Fruit fly (Drosophila melanogaster) whole organism, embryonic: ENCODE data around the gene lok.

Experiments
- Atf3 ChIP-seq: fragments of 200-800 bp; sonication (Bioruptor generic); optimal IDR thresholded peaks from 3 replicates; lab custom pipeline; 2016; ENCODE audit warnings: missing biosample characterization, missing genetic modification characterization
- Atf6 ChIP-seq: fragments of 200-800 bp; sonication (Bioruptor generic); IDR thresholded peaks from 2 replicates; pipeline ENCODE4 v1.3.6; 2022; ENCODE audit warnings: missing biosample characterization, missing genetic modification characterization
- CG10321 ChIP-seq: fragments of 200-800 bp; sonication (Bioruptor generic); IDR thresholded peaks from 2 replicates; pipeline ENCODE4 v1.3.6; 2022; ENCODE audit warnings: missing biosample characterization, missing genetic modification characterization
- CG10654 ChIP-seq: fragments of 200-800 bp; sonication (Bioruptor generic); optimal IDR thresholded peaks from 2 replicates; lab custom pipeline; 2016; ENCODE audit warnings: missing biosample characterization, missing genetic modification characterization
- CG11695 ChIP-seq: fragments of 200-800 bp; sonication (Bioruptor generic); IDR thresholded peaks from 3 replicates; pipeline ENCODE4 v1.3.6; 2022; ENCODE audit warnings: missing biosample characterization, missing genetic modification characterization
- CG13775 ChIP-seq: fragments of 200-800 bp; sonication (Bioruptor generic); optimal IDR thresholded peaks from 3 replicates; lab custom pipeline; 2017; ENCODE audit warnings: missing biosample characterization, mild to moderate bottlenecking, missing genetic modification characterization
- CG14860 ChIP-seq: fragments of 200-800 bp; sonication (Bioruptor generic); IDR thresholded peaks from 3 replicates; pipeline ENCODE4 v1.3.6; 2022; ENCODE audit warnings: missing biosample characterization, missing genetic modification characterization; ENCODE audit not compliant: partially characterized antibody
- CG17912 ChIP-seq: fragments of 200-800 bp; sonication (Bioruptor generic); optimal IDR thresholded peaks from 2 replicates; lab custom pipeline; 2018; ENCODE audit warnings: missing biosample characterization, mild to moderate bottlenecking, missing genetic modification characterization
- CG2202 ChIP-seq: fragments of 200-800 bp; sonication (Bioruptor generic); optimal IDR thresholded peaks from 2 replicates; lab custom pipeline; 2018; ENCODE audit warnings: missing biosample characterization, mild to moderate bottlenecking, missing genetic modification characterization
- CG32532 ChIP-seq: fragments of 200-800 bp; sonication (Bioruptor generic); IDR thresholded peaks from 2 replicates; pipeline ENCODE4 v1.3.6; 2022; ENCODE audit warnings: missing biosample characterization, missing genetic modification characterization
- CG3281 ChIP-seq: fragments of 200-800 bp; sonication (Bioruptor generic); optimal IDR thresholded peaks from 3 replicates; lab custom pipeline; 2017; ENCODE audit warnings: missing biosample characterization, mild to moderate bottlenecking, missing genetic modification characterization
- CG43689 ChIP-seq: fragments of 200-800 bp; sonication (Bioruptor generic); IDR thresholded peaks from 2 replicates; pipeline ENCODE4 v1.3.6; 2022; ENCODE audit warnings: missing biosample characterization, missing genetic modification characterization
- CG6813 ChIP-seq: fragments of 200-800 bp; sonication (Bioruptor generic); optimal IDR thresholded peaks from 2 replicates; lab custom pipeline; 2017; ENCODE audit warnings: missing biosample characterization, missing genetic modification characterization, mild to moderate bottlenecking, moderate library complexity, missing genetic modification reagents
- CG7963 ChIP-seq: fragments of 200-800 bp; sonication (Bioruptor generic); IDR thresholded peaks from 3 replicates; pipeline ENCODE4 v1.3.6; 2022; ENCODE audit warnings: missing biosample characterization, missing genetic modification characterization; ENCODE audit not compliant: partially characterized antibody
- CG8388 ChIP-seq: fragments of 200-800 bp; sonication (Bioruptor generic); optimal IDR thresholded peaks from 2 replicates; lab custom pipeline; 2019; ENCODE audit warnings: missing biosample characterization, mild to moderate bottlenecking, missing genetic modification characterization, moderate library complexity
- Dp ChIP-seq: fragments of 200-800 bp; sonication (Bioruptor generic); optimal IDR thresholded peaks from 2 replicates; lab custom pipeline; 2018; ENCODE audit warnings: missing biosample characterization, mild to moderate bottlenecking, missing genetic modification characterization, moderate library complexity
- E2f2 ChIP-seq: fragments of 200-800 bp; sonication (Bioruptor generic); IDR thresholded peaks from 2 replicates; pipeline ENCODE4 v1.3.6; 2022; ENCODE audit warnings: missing biosample characterization, missing genetic modification characterization
- Ets97D ChIP-seq: fragments of 200-800 bp; sonication (Bioruptor generic); optimal IDR thresholded peaks from 3 replicates; lab custom pipeline; 2016; ENCODE audit warnings: missing biosample characterization, missing genetic modification characterization
- HLHmδ ChIP-seq: fragments of 200-800 bp; sonication (Bioruptor generic); optimal IDR thresholded peaks from 2 replicates; lab custom pipeline; 2018; ENCODE audit warnings: missing biosample characterization, mild to moderate bottlenecking, missing genetic modification characterization, moderate library complexity
- HmgZ ChIP-seq: fragments of 200-800 bp; sonication (Bioruptor generic); optimal IDR thresholded peaks from 2 replicates; lab custom pipeline; 2018; ENCODE audit warnings: missing biosample characterization, mild to moderate bottlenecking, missing genetic modification characterization
- Lhr ChIP-seq: fragments of 200-800 bp; sonication (Bioruptor generic); optimal IDR thresholded peaks from 3 replicates; lab custom pipeline; 2017; ENCODE audit warnings: mild to moderate bottlenecking, missing biosample characterization, missing genetic modification reagents, missing genetic modification characterization
- Lpt ChIP-seq: fragments of >200 bp; optimal IDR thresholded peaks from 2 replicates; lab custom pipeline; 2018; ENCODE audit warnings: missing biosample characterization, missing genetic modification characterization
- Myb ChIP-seq: fragments of 200-800 bp; sonication (Bioruptor generic); optimal IDR thresholded peaks from 2 replicates; lab custom pipeline; 2016; ENCODE audit warnings: missing biosample characterization, missing genetic modification characterization
- NC2α ChIP-seq: fragments of 200-800 bp; sonication (Bioruptor generic); optimal IDR thresholded peaks from 2 replicates; lab custom pipeline; 2016; ENCODE audit warnings: missing biosample characterization, missing genetic modification characterization
- NFAT ChIP-seq: fragments of 200-800 bp; sonication (Bioruptor generic); IDR thresholded peaks from 2 replicates; pipeline ENCODE4 v1.3.6; 2022; ENCODE audit warnings: missing biosample characterization, missing genetic modification characterization
- Poxn ChIP-seq: fragments of 200-800 bp; sonication (Bioruptor generic); IDR thresholded peaks from 2 replicates; pipeline ENCODE4 v1.3.6; 2022; ENCODE audit warnings: missing biosample characterization, missing genetic modification characterization
- Ptx1 ChIP-seq: fragments of 200-800 bp; sonication (Bioruptor generic); IDR thresholded peaks from 2 replicates; pipeline ENCODE4 v1.3.6; 2022; ENCODE audit warnings: missing biosample characterization, missing genetic modification characterization
- Stat92E ChIP-seq, 3 experiments: fragments of >200 bp in 2 of 3; fragments of 200-800 bp in 1 of 3; sonication (Bioruptor generic) in 1 of 3; optimal IDR thresholded peaks; 2 replicates each; lab custom pipeline; 2017 to 2019; ENCODE audit warnings: missing biosample characterization in 3 of 3, missing genetic modification characterization in 3 of 3, mild to moderate bottlenecking in 1 of 3, moderate library complexity in 1 of 3
- TFAM ChIP-seq: fragments of 200-800 bp; sonication (Bioruptor generic); optimal IDR thresholded peaks from 2 replicates; lab custom pipeline; 2017; ENCODE audit warnings: missing biosample characterization, missing genetic modification characterization, inconsistent platforms
- YL-1 ChIP-seq: fragments of 200-800 bp; sonication (Bioruptor generic); optimal IDR thresholded peaks from 3 replicates; lab custom pipeline; 2017; ENCODE audit warnings: missing biosample characterization, mild to moderate bottlenecking, missing genetic modification characterization
- crc ChIP-seq: fragments of 200-800 bp; sonication (Bioruptor generic); optimal IDR thresholded peaks from 2 replicates; lab custom pipeline; 2016; ENCODE audit warnings: missing biosample characterization, missing genetic modification characterization
- gfzf ChIP-seq: fragments of 200-800 bp; sonication (Bioruptor generic); optimal IDR thresholded peaks from 2 replicates; lab custom pipeline; 2016; ENCODE audit warnings: missing biosample characterization, mild to moderate bottlenecking, missing genetic modification characterization, moderate library complexity
- hb ChIP-seq: fragments of 200-800 bp; sonication (Bioruptor generic); IDR thresholded peaks from 3 replicates; pipeline ENCODE4 v1.3.6; 2022; ENCODE audit warnings: missing biosample characterization, missing genetic modification characterization; ENCODE audit not compliant: partially characterized antibody
- jigr1 ChIP-seq: fragments of 200-800 bp; sonication (Bioruptor generic); IDR thresholded peaks from 3 replicates; pipeline ENCODE4 v1.3.6; 2022; ENCODE audit warnings: missing biosample characterization, missing genetic modification characterization
- nau ChIP-seq: fragments of 200-800 bp; sonication (Bioruptor generic); optimal IDR thresholded peaks from 3 replicates; lab custom pipeline; 2017; ENCODE audit warnings: missing biosample characterization, mild to moderate bottlenecking, missing genetic modification characterization, missing genetic modification reagents
- nerfin-1 ChIP-seq: fragments of 200-800 bp; sonication (Bioruptor generic); optimal IDR thresholded peaks from 3 replicates; lab custom pipeline; 2019; ENCODE audit warnings: missing biosample characterization, mild to moderate bottlenecking, missing genetic modification characterization, moderate library complexity
- nmo ChIP-seq: fragments of 200-800 bp; sonication (Bioruptor generic); optimal IDR thresholded peaks from 2 replicates; lab custom pipeline; 2018; ENCODE audit warnings: missing biosample characterization, mild to moderate bottlenecking, missing genetic modification characterization, moderate library complexity
- onecut ChIP-seq: fragments of 200-800 bp; sonication (Bioruptor generic); IDR thresholded peaks from 2 replicates; pipeline ENCODE4 v1.3.6; 2022; ENCODE audit warnings: missing biosample characterization, missing genetic modification characterization
- p53 ChIP-seq: fragments of 200-800 bp; sonication (Bioruptor generic); optimal IDR thresholded peaks from 2 replicates; lab custom pipeline; 2016; ENCODE audit warnings: missing biosample characterization, missing genetic modification characterization
- pita ChIP-seq: fragments of 200-800 bp; sonication (Bioruptor generic); optimal IDR thresholded peaks from 2 replicates; lab custom pipeline; 2017; ENCODE audit warnings: missing biosample characterization, mild to moderate bottlenecking, missing genetic modification characterization
- pros ChIP-seq: fragments of 200-800 bp; sonication (Bioruptor generic); optimal IDR thresholded peaks from 3 replicates; lab custom pipeline; 2019; ENCODE audit warnings: missing biosample characterization, mild to moderate bottlenecking, missing genetic modification characterization, moderate library complexity
- pum ChIP-seq: fragments of 200-800 bp; sonication (Bioruptor generic); optimal IDR thresholded peaks from 2 replicates; lab custom pipeline; 2016; ENCODE audit warnings: missing biosample characterization, missing genetic modification characterization
- run ChIP-seq: fragments of 200-800 bp; sonication (Bioruptor generic); optimal IDR thresholded peaks from 3 replicates; lab custom pipeline; 2018; ENCODE audit warnings: missing biosample characterization, mild to moderate bottlenecking, missing genetic modification characterization
- scrt ChIP-seq: fragments of 200-800 bp; sonication (Bioruptor generic); optimal IDR thresholded peaks from 2 replicates; lab custom pipeline; 2018; ENCODE audit warnings: missing biosample characterization, mild to moderate bottlenecking, missing genetic modification characterization, moderate library complexity
- sug ChIP-seq: fragments of 200-800 bp; optimal IDR thresholded peaks from 2 replicates; lab custom pipeline; 2019; ENCODE audit warnings: missing biosample characterization, mild to moderate bottlenecking, missing genetic modification characterization, moderate library complexity
- tap ChIP-seq: fragments of 200-800 bp; optimal IDR thresholded peaks from 3 replicates; lab custom pipeline; 2019; ENCODE audit warnings: missing biosample characterization, mild to moderate bottlenecking, missing genetic modification characterization, moderate library complexity
- vnd ChIP-seq: fragments of 200-800 bp; sonication (Bioruptor generic); IDR thresholded peaks from 3 replicates; pipeline ENCODE4 v1.3.6; 2022; ENCODE audit warnings: missing biosample characterization, missing genetic modification characterization; ENCODE audit not compliant: partially characterized antibody
- z ChIP-seq: fragments of 200-800 bp; sonication (Bioruptor generic); IDR thresholded peaks from 3 replicates; pipeline ENCODE4 v1.3.6; 2022; ENCODE audit warnings: missing biosample characterization, missing genetic modification characterization
- zen ChIP-seq: fragments of 200-800 bp; sonication (Bioruptor generic); optimal IDR thresholded peaks from 3 replicates; lab custom pipeline; 2018; ENCODE audit warnings: missing biosample characterization, mild to moderate bottlenecking, missing genetic modification characterization, moderate library complexity
- zfh2 ChIP-seq: fragments of 200-800 bp; sonication (Bioruptor generic); optimal IDR thresholded peaks from 2 replicates; lab custom pipeline; 2016; ENCODE audit warnings: missing biosample characterization, missing genetic modification characterization

The lok gene

dm6 chr2L:20075234-20075803, 14.1 kb downstream of the lok start, which contains the start of the genes pr and neb (continued):
- TF ChIP-seq onecut (peak; percentile 54), NFAT (GFP tag; lab: Robert Waterston, UW) (no peak), gfzf (GFP tag; lab: Kevin White, UChicago) (peak; percentile 13), CG14860 (GFP tag; lab: Robert Waterston, UW) (no peak; the same call in 2 of the 3 replicates), scrt (GFP tag; lab: Kevin White, UChicago) (no peak), CG32532 (GFP tag; lab: Robert Waterston, UW) (peak; percentile 45; the same call in 1 of the 2 replicates), E2f2 (peak; percentile 94), pros (no peak), CG7963 (GFP tag; lab: Robert Waterston, UW) (no peak), sug (tag; lab: Kevin White, UChicago) (peak; percentile 73), pum (GFP tag; lab: Kevin White, UChicago) (no peak), z (no peak), Lpt (GFP tag; lab: Kevin White, UChicago) (no peak), CG11695 (GFP tag; lab: Robert Waterston, UW) (no peak), CG6813 (GFP tag; lab: Kevin White, UChicago) (no peak), Lhr (GFP tag; lab: Kevin White, UChicago) (peak; percentile 73), CG10321 (peak; percentile 9; the same call in 1 of the 2 replicates), nau (GFP tag; lab: Kevin White, UChicago) (no peak), CG2202 (no peak), hb (GFP tag; lab: Robert Waterston, UW) (no peak), nerfin-1 (tag; lab: Kevin White, UChicago) (no peak), CG3281 (GFP tag; lab: Kevin White, UChicago) (no peak), Ets97D (peak; percentile 73), Atf3 (GFP tag; lab: Kevin White, UChicago) (no peak), Dp (GFP tag; lab: Kevin White, UChicago) (peak; percentile 89), Ptx1 (peak; percentile 70), nmo (GFP tag; lab: Kevin White, UChicago) (peak; percentile 86), Poxn (no peak), HmgZ (tag; lab: Kevin White, UChicago) (peak; percentile 49), Myb (peak; percentile 2), zen (tag; lab: Kevin White, UChicago) (peak; percentile 15), YL-1 (GFP tag; lab: Kevin White, UChicago) (peak; percentile 48), tap (no peak), pita (GFP tag; lab: Kevin White, UChicago) (no peak), run (tag; lab: Kevin White, UChicago) (no peak), Stat92E (GFP tag; optimal IDR thresholded peaks at IDR 0.05; lab: Kevin White, UChicago) (peak in 1 of 3 experiments; percentile 3), CG17912 (GFP tag; lab: Kevin White, UChicago) (peak; percentile 43), CG43689 (GFP tag; lab: Robert Waterston, UW) (no peak), CG10654 (GFP tag; lab: Kevin White, UChicago) (peak; percentile 30), jigr1 (no peak), CG13775 (peak; percentile 47), vnd (GFP tag; lab: Robert Waterston, UW) (no peak), CG8388 (peak; percentile 40), TFAM (GFP tag; lab: Kevin White, UChicago) (no peak), HLHmδ (GFP tag; lab: Kevin White, UChicago) (no peak), crc (GFP tag; lab: Kevin White, UChicago) (no peak), Atf6 (GFP tag; lab: Robert Waterston, UW) (peak; percentile 68), NC2α (GFP tag; lab: Kevin White, UChicago) (no peak), p53 (GFP tag; lab: Kevin White, UChicago) (peak; percentile 5), zfh2 (GFP tag; lab: Kevin White, UChicago) (peak; percentile 18)
